Worm (Caenorhabditis elegans): ENCODE measurements around the gene Y116F11B.8.
A peak's percentile ranks its signal among the peaks of the same experiment; 100 is the strongest.

The Y116F11B.8 gene

ce11 chrV:19829225-19829624, 28.2 kb upstream of the Y116F11B.8 start:
- TF ChIP-seq ztf-1 (GFP tag; conservative IDR thresholded peaks at IDR 0.05) = no peak
- no peak for TF ChIP-seq alr-1 (tag; optimal IDR thresholded peaks at IDR 0.05)
- no peak for TF ChIP-seq nhr-237 (tag; optimal IDR thresholded peaks at IDR 0.05)
- no peak for TF ChIP-seq snpc-4 (tag; optimal IDR thresholded peaks at IDR 0.05)
- no peak for TF ChIP-seq nhr-6 (tag; optimal IDR thresholded peaks at IDR 0.05)
- TF ChIP-seq unc-62 (GFP tag; optimal IDR thresholded peaks at IDR 0.05) = no peak
- TF ChIP-seq elt-1 (tag; optimal IDR thresholded peaks at IDR 0.05) = no peak
- no peak for TF ChIP-seq dmd-4 (tag; optimal IDR thresholded peaks at IDR 0.05)
- TF ChIP-seq unc-39 (tag; optimal IDR thresholded peaks at IDR 0.05) = no peak
- TF ChIP-seq zag-1 (tag; optimal IDR thresholded peaks at IDR 0.05) = no peak
- TF ChIP-seq R02D3.7 (tag; optimal IDR thresholded peaks at IDR 0.05) = no peak
- no peak for TF ChIP-seq elt-3 (tag; optimal IDR thresholded peaks at IDR 0.05)
- no peak for TF ChIP-seq nhr-25 (tag; optimal IDR thresholded peaks at IDR 0.05)
- TF ChIP-seq blmp-1 (tag; optimal IDR thresholded peaks at IDR 0.05; ENCODE audit: insufficient read depth) = no peak
- no peak for TF ChIP-seq lin-39 (tag; optimal IDR thresholded peaks at IDR 0.05)

ce11 chrV:19830815-19831214, 26.6 kb upstream of the Y116F11B.8 start, which contains the start of gene pcp-4:
pcp-4 (minus strand) TSS chrV:19831011.
- TF ChIP-seq lsy-2 (tag; optimal IDR thresholded peaks at IDR 0.05) (no peak), fos-1 (tag; optimal IDR thresholded peaks at IDR 0.05) (peak; percentile 53)

ce11 chrV:19831588-19831987, 25.8 kb upstream of the Y116F11B.8 start:
- TF ChIP-seq crh-2 (tag; optimal IDR thresholded peaks at IDR 0.05) = no peak
- TF ChIP-seq fos-1 (tag; optimal IDR thresholded peaks at IDR 0.05) = peak; percentile 63
- no peak for TF ChIP-seq ZK546.5 (tag; optimal IDR thresholded peaks at IDR 0.05)

- TF ChIP-seq sma-3 (GFP tag; optimal IDR thresholded peaks at IDR 0.05) (no peak), snpc-4 (tag; optimal IDR thresholded peaks at IDR 0.05) (no peak)
Observed at ce11 chrV:19836142-19836541, 21.3 kb upstream of the Y116F11B.8 start, which contains the start of gene srw-38. srw-38 (plus strand) TSS chrV:19836442.

- TF ChIP-seq fos-1 (tag; optimal IDR thresholded peaks at IDR 0.05) (peak; percentile 1), crh-2 (tag; optimal IDR thresholded peaks at IDR 0.05) (peak; percentile 10), mbf-1 (tag; optimal IDR thresholded peaks at IDR 0.05) (no peak)
Observed at ce11 chrV:19845927-19846845, 11.2 kb upstream of the Y116F11B.8 start, which contains the start of gene Y116F11B.6. Y116F11B.6 (minus strand) TSS chrV:19845977.

ce11 chrV:19848014-19848413, 9.4 kb upstream of the Y116F11B.8 start, which contains the start of gene Y116F11B.7:
Y116F11B.7 (plus strand) TSS chrV:19848314.
- no peak for TF ChIP-seq nhr-25 (tag; optimal IDR thresholded peaks at IDR 0.05)
- TF ChIP-seq R02D3.7 (tag; optimal IDR thresholded peaks at IDR 0.05) = no peak
- no peak for TF ChIP-seq mdl-1 (tag; optimal IDR thresholded peaks at IDR 0.05)
- TF ChIP-seq lin-11 (tag; optimal IDR thresholded peaks at IDR 0.05) = no peak
- TF ChIP-seq egl-27 (tag; optimal IDR thresholded peaks at IDR 0.05) = no peak
- no peak for TF ChIP-seq ztf-4 (tag; optimal IDR thresholded peaks at IDR 0.05)
- no peak for TF ChIP-seq nhr-10 (tag; optimal IDR thresholded peaks at IDR 0.05)
- TF ChIP-seq Y55F3AM.14 (GFP tag; optimal IDR thresholded peaks at IDR 0.05) = no peak
- no peak for TF ChIP-seq unc-55 (GFP tag; optimal IDR thresholded peaks at IDR 0.05)
- no peak for TF ChIP-seq dmd-4 (tag; optimal IDR thresholded peaks at IDR 0.05)
- no peak for TF ChIP-seq C34F6.9 (tag; optimal IDR thresholded peaks at IDR 0.05)
- TF ChIP-seq nhr-21 (tag; optimal IDR thresholded peaks at IDR 0.05) = no peak
- TF ChIP-seq ceh-16 (tag; optimal IDR thresholded peaks at IDR 0.05) = no peak
- TF ChIP-seq alr-1 (tag; optimal IDR thresholded peaks at IDR 0.05) = no peak
- TF ChIP-seq lin-39 (tag; optimal IDR thresholded peaks at IDR 0.05) = no peak
- no peak for TF ChIP-seq aly-2 (tag; optimal IDR thresholded peaks at IDR 0.05)
- TF ChIP-seq ztf-1 (GFP tag; conservative IDR thresholded peaks at IDR 0.05) = no peak
